Worm (Caenorhabditis elegans) whole organism, young adult: ENCODE data around the gene dyf-4.

Source experiments
- B0261.1 ChIP-seq: sonication (generic microtip); optimal IDR thresholded peaks from 2 replicates; lab custom pipeline; 2016; ENCODE audit warnings: mild to moderate bottlenecking, missing genetic modification characterization, moderate library complexity, missing compliant biosample characterization
- F10E7.11 ChIP-seq: sonication (generic microtip); optimal IDR thresholded peaks from 2 replicates; lab custom pipeline; 2017; ENCODE audit warnings: mild to moderate bottlenecking, missing genetic modification characterization, moderate library complexity, missing compliant biosample characterization
- F39B2.1 ChIP-seq: fragments of 200-800 bp; sonication (Bioruptor generic); IDR thresholded peaks from 2 replicates; pipeline ENCODE4 v1.3.6; 2022; ENCODE audit warnings: missing genetic modification reagents, missing genetic modification characterization, missing compliant biosample characterization
- F55B11.4 ChIP-seq: sonication (generic microtip); optimal IDR thresholded peaks from 2 replicates; lab custom pipeline; 2016; ENCODE audit warnings: missing compliant biosample characterization, missing genetic modification characterization, borderline replicate concordance; ENCODE audit not compliant: insufficient read depth
- T26A5.8 ChIP-seq: sonication (generic microtip); optimal IDR thresholded peaks from 2 replicates; lab custom pipeline; 2016; ENCODE audit warnings: missing genetic modification characterization, missing compliant biosample characterization
- Y53G8AR.9 ChIP-seq: fragments of 200-800 bp; sonication (Bioruptor generic); conservative IDR thresholded peaks from 2 replicates; pipeline ENCODE4 v1.3.6; 2022; ENCODE audit warnings: missing genetic modification reagents, missing genetic modification characterization, missing compliant biosample characterization
- Y56A3A.18 ChIP-seq: fragments of 200-800 bp; sonication (Bioruptor generic); IDR thresholded peaks from 2 replicates; pipeline ENCODE4 v1.3.6; 2022; ENCODE audit warnings: missing genetic modification reagents, missing genetic modification characterization, missing compliant biosample characterization
- Y79H2A.3 ChIP-seq: fragments of 200-800 bp; sonication (Bioruptor generic); conservative IDR thresholded peaks from 2 replicates; pipeline ENCODE4 v1.3.6; 2022; ENCODE audit warnings: missing genetic modification reagents, missing genetic modification characterization, missing compliant biosample characterization
- ZK185.1 ChIP-seq: sonication (generic microtip); optimal IDR thresholded peaks from 2 replicates; lab custom pipeline; 2016; ENCODE audit warnings: mild to moderate bottlenecking, missing genetic modification characterization, missing compliant biosample characterization; ENCODE audit not compliant: poor library complexity, severe bottlenecking
- akir-1 ChIP-seq: fragments of 200-800 bp; sonication (Bioruptor generic); optimal IDR thresholded peaks from 2 replicates; lab custom pipeline; 2018; ENCODE audit warnings: mild to moderate bottlenecking, missing genetic modification characterization, moderate library complexity, missing compliant biosample characterization
- athp-1 ChIP-seq: sonication (generic microtip); optimal IDR thresholded peaks from 2 replicates; lab custom pipeline; 2017; ENCODE audit warnings: mild to moderate bottlenecking, missing genetic modification characterization, missing compliant biosample characterization
- attf-3 ChIP-seq: fragments of 200-800 bp; sonication (Bioruptor generic); conservative IDR thresholded peaks from 2 replicates; pipeline ENCODE4 v1.3.6; 2022; ENCODE audit warnings: missing genetic modification reagents, missing genetic modification characterization, missing compliant biosample characterization
- attf-5 ChIP-seq: fragments of 200-800 bp; sonication (Bioruptor generic); optimal IDR thresholded peaks from 2 replicates; lab custom pipeline; 2018; ENCODE audit warnings: mild to moderate bottlenecking, missing genetic modification characterization, missing compliant biosample characterization
- bed-2 ChIP-seq: fragments of 200-800 bp; sonication (Bioruptor generic); IDR thresholded peaks from 2 replicates; pipeline ENCODE4 v1.3.6; 2022; ENCODE audit warnings: missing genetic modification reagents, missing genetic modification characterization, missing compliant biosample characterization
- cebp-1 ChIP-seq, 2 experiments: fragments of 200-800 bp in 1 of 2; sonication (Bioruptor generic) in 1 of 2; sonication (generic microtip) in 1 of 2; IDR thresholded peaks in 1 of 2; optimal IDR thresholded peaks in 1 of 2; 2 replicates each; pipeline versions ENCODE4 v1.3.6 to Lab custom; 2017 to 2022; ENCODE audit warnings: missing compliant biosample characterization in 2 of 2, missing genetic modification characterization in 2 of 2, mild to moderate bottlenecking in 1 of 2, missing genetic modification reagents in 1 of 2, moderate library complexity in 1 of 2
- ceh-40 ChIP-seq: fragments of 200-800 bp; sonication (Bioruptor generic); IDR thresholded peaks from 2 replicates; pipeline ENCODE4 v1.3.6; 2022; ENCODE audit warnings: missing genetic modification characterization, missing compliant biosample characterization
- ceh-58 ChIP-seq: fragments of 200-800 bp; sonication (Bioruptor generic); IDR thresholded peaks from 2 replicates; pipeline ENCODE4 v1.3.6; 2022; ENCODE audit warnings: missing genetic modification characterization, missing compliant biosample characterization
- ceh-79 ChIP-seq: sonication (generic microtip); optimal IDR thresholded peaks from 2 replicates; lab custom pipeline; 2017; ENCODE audit warnings: mild to moderate bottlenecking, missing genetic modification characterization, missing compliant biosample characterization
- dpl-1 ChIP-seq: fragments of 150-350 bp; optimal IDR thresholded peaks from 2 replicates; lab custom pipeline; 2014; ENCODE audit warnings: missing biosample characterization, missing genetic modification reagents, missing genetic modification characterization
- egl-18 ChIP-seq: fragments of 200-800 bp; sonication (Bioruptor generic); IDR thresholded peaks from 2 replicates; pipeline ENCODE4 v1.3.6; 2022; ENCODE audit warnings: missing genetic modification reagents, missing genetic modification characterization, missing compliant biosample characterization
- ets-4 ChIP-seq: fragments of 200-800 bp; sonication (Bioruptor generic); optimal IDR thresholded peaks from 2 replicates; lab custom pipeline; 2018; ENCODE audit warnings: mild to moderate bottlenecking, missing genetic modification characterization, missing compliant biosample characterization
- him-1 ChIP-seq: sonication (generic microtip); optimal IDR thresholded peaks from 2 replicates; lab custom pipeline; 2016; ENCODE audit warnings: missing genotype, missing genetic modification reagents, missing genetic modification characterization, missing compliant biosample characterization
- hrde-1 ChIP-seq: sonication (generic microtip); optimal IDR thresholded peaks from 2 replicates; lab custom pipeline; 2016; ENCODE audit warnings: missing genetic modification characterization, mild to moderate bottlenecking, missing compliant biosample characterization, moderate library complexity, missing genotype, missing genetic modification reagents, borderline replicate concordance
- lin-26 ChIP-seq: fragments of 200-800 bp; sonication (Bioruptor generic); IDR thresholded peaks from 2 replicates; pipeline ENCODE4 v1.3.6; 2022; ENCODE audit warnings: missing genetic modification reagents, missing genetic modification characterization, missing compliant biosample characterization
- lin-35 ChIP-seq, 3 experiments: fragments of 150-350 bp in 2 of 3; sonication (generic microtip) in 1 of 3; optimal IDR thresholded peaks; 2 replicates each; lab custom pipeline; 2014 to 2018; ENCODE audit warnings: missing biosample characterization in 3 of 3, missing genetic modification characterization in 3 of 3, missing genetic modification reagents in 3 of 3
- lin-40 ChIP-seq: sonication (generic microtip); optimal IDR thresholded peaks from 2 replicates; lab custom pipeline; 2016; ENCODE audit warnings: missing genetic modification characterization, mild to moderate bottlenecking, missing compliant biosample characterization, missing genotype, missing genetic modification reagents
- lin-54 ChIP-seq: fragments of 200-800 bp; sonication (Bioruptor generic); optimal IDR thresholded peaks from 2 replicates; lab custom pipeline; 2018; ENCODE audit warnings: mild to moderate bottlenecking, missing genetic modification characterization, missing compliant biosample characterization
- lsl-1 ChIP-seq: fragments of 200-800 bp; sonication (Bioruptor generic); optimal IDR thresholded peaks from 2 replicates; lab custom pipeline; 2018; ENCODE audit warnings: mild to moderate bottlenecking, missing genetic modification characterization, moderate library complexity, missing compliant biosample characterization
- lsy-27 ChIP-seq: sonication (generic microtip); optimal IDR thresholded peaks from 2 replicates; lab custom pipeline; 2017; ENCODE audit warnings: missing genetic modification characterization, mild to moderate bottlenecking, missing compliant biosample characterization, antibody characterized with exemption, missing genotype, borderline replicate concordance; ENCODE audit not compliant: insufficient read depth
- madf-10 ChIP-seq: sonication (generic microtip); optimal IDR thresholded peaks from 2 replicates; lab custom pipeline; 2016; ENCODE audit warnings: mild to moderate bottlenecking, missing genetic modification characterization, missing compliant biosample characterization
- madf-6 ChIP-seq: fragments of 200-800 bp; sonication (Bioruptor generic); IDR thresholded peaks from 2 replicates; pipeline ENCODE4 v1.3.6; 2022; ENCODE audit warnings: missing genetic modification reagents, missing genetic modification characterization, missing compliant biosample characterization
- madf-8 ChIP-seq: fragments of 200-800 bp; sonication (Bioruptor generic); conservative IDR thresholded peaks from 2 replicates; pipeline ENCODE4 v1.3.6; 2022; ENCODE audit warnings: missing genetic modification reagents, missing genetic modification characterization, missing compliant biosample characterization
- mcd-1 ChIP-seq: fragments of 200-800 bp; sonication (Bioruptor generic); IDR thresholded peaks from 2 replicates; pipeline ENCODE4 v1.3.6; 2022; ENCODE audit warnings: missing genetic modification reagents, missing genetic modification characterization, missing compliant biosample characterization
- mel-28 ChIP-seq: sonication (generic microtip); optimal IDR thresholded peaks from 2 replicates; lab custom pipeline; 2016; ENCODE audit warnings: borderline replicate concordance, mild to moderate bottlenecking, missing genetic modification characterization, missing compliant biosample characterization
- nfya-2 ChIP-seq: fragments of 200-800 bp; sonication (Bioruptor generic); IDR thresholded peaks from 2 replicates; pipeline ENCODE4 v1.3.6; 2022; ENCODE audit warnings: missing genetic modification reagents, missing genetic modification characterization, missing compliant biosample characterization
- nfyb-1 ChIP-seq: fragments of 200-800 bp; sonication (Bioruptor generic); IDR thresholded peaks from 2 replicates; pipeline ENCODE4 v1.3.6; 2022; ENCODE audit warnings: missing genetic modification reagents, missing genetic modification characterization, missing compliant biosample characterization
- nhr-179 ChIP-seq: sonication (generic microtip); optimal IDR thresholded peaks from 2 replicates; lab custom pipeline; 2016; ENCODE audit warnings: mild to moderate bottlenecking, missing genetic modification characterization, missing compliant biosample characterization
- rcor-1 ChIP-seq: fragments of 200-800 bp; sonication (Bioruptor generic); IDR thresholded peaks from 2 replicates; pipeline ENCODE4 v1.3.6; 2022; ENCODE audit warnings: missing genetic modification reagents, missing genetic modification characterization, missing compliant biosample characterization
- rpc-1 ChIP-seq, 2 experiments: fragments of 150-350 bp in 1 of 2; sonication (generic microtip) in 1 of 2; optimal IDR thresholded peaks; 2 replicates each; lab custom pipeline; 2014 to 2018; ENCODE audit warnings: missing biosample characterization in 1 of 2, missing genetic modification characterization in 1 of 2, missing genetic modification reagents in 1 of 2, missing genotype in 1 of 2
- snpc-1.3 ChIP-seq: sonication (generic microtip); optimal IDR thresholded peaks from 2 replicates; lab custom pipeline; 2017; ENCODE audit warnings: missing genetic modification characterization, mild to moderate bottlenecking, missing compliant biosample characterization, antibody characterized with exemption, moderate library complexity, missing genotype, missing genetic modification reagents; ENCODE audit not compliant: insufficient read depth
- somi-1 ChIP-seq: fragments of 200-800 bp; sonication (Bioruptor generic); optimal IDR thresholded peaks from 2 replicates; lab custom pipeline; 2018; ENCODE audit warnings: mild to moderate bottlenecking, missing genetic modification characterization, missing compliant biosample characterization
- tbx-9 ChIP-seq: sonication (generic microtip); optimal IDR thresholded peaks from 2 replicates; lab custom pipeline; 2016; ENCODE audit warnings: borderline replicate concordance, missing genetic modification characterization, inconsistent platforms, missing compliant biosample characterization
- tlf-1 ChIP-seq: fragments of 200-800 bp; sonication (Bioruptor generic); optimal IDR thresholded peaks from 2 replicates; lab custom pipeline; 2018; ENCODE audit warnings: mild to moderate bottlenecking, missing genetic modification characterization, missing compliant biosample characterization
- unc-130 ChIP-seq: sonication (generic microtip); optimal IDR thresholded peaks from 2 replicates; lab custom pipeline; 2016; ENCODE audit warnings: missing genetic modification reagents, missing genetic modification characterization, missing compliant biosample characterization
- zfh-2 ChIP-seq: fragments of 200-800 bp; sonication (Bioruptor generic); conservative IDR thresholded peaks from 2 replicates; pipeline ENCODE4 v1.3.6; 2022; ENCODE audit warnings: missing genetic modification reagents, missing genetic modification characterization, missing compliant biosample characterization
- ztf-18 ChIP-seq: sonication (generic microtip); optimal IDR thresholded peaks from 2 replicates; lab custom pipeline; 2016; ENCODE audit warnings: missing genotype, mild to moderate bottlenecking, missing genetic modification characterization, missing compliant biosample characterization

Gene dyf-4

ce11 chrV:12491070-12491643 is 34.4 kb downstream of the dyf-4 start:
- TF ChIP-seq B0261.1 (tag; lab: Kevin White, UChicago) (peak; percentile 37), ztf-18 (peak; percentile 87), Y79H2A.3 (GFP tag; lab: Robert Waterston, UW) (no peak), lsl-1 (peak; percentile 70), tlf-1 (GFP tag; lab: Kevin White, UChicago) (peak; percentile 75), Y53G8AR.9 (peak; percentile 88), nfya-2 (no peak), rcor-1 (GFP tag; lab: Robert Waterston, UW) (peak; percentile 92), F10E7.11 (tag; lab: Kevin White, UChicago) (no peak), hrde-1 (tag; lab: Kevin White, UChicago) (peak; percentile 24), lin-40 (tag; lab: Kevin White, UChicago) (peak; percentile 54), rpc-1 (optimal IDR thresholded peaks at IDR 0.05; lab: Kevin White, UChicago) (no peak), rpc-1 (tag; optimal IDR thresholded peaks at IDR 0.05; lab: Kevin White, UChicago) (peak; percentile 40), unc-130 (peak; percentile 13), dpl-1 (GFP tag; lab: Kevin White, UChicago) (no peak), Y56A3A.18 (GFP tag; lab: Robert Waterston, UW) (peak; percentile 90), nhr-179 (no peak), mel-28 (tag; lab: Kevin White, UChicago) (no peak), lin-26 (GFP tag; lab: Robert Waterston, UW) (no peak), attf-3 (peak; percentile 75), nfyb-1 (GFP tag; lab: Robert Waterston, UW) (peak; percentile 87), madf-6 (GFP tag; lab: Robert Waterston, UW) (peak; percentile 89), bed-2 (GFP tag; lab: Robert Waterston, UW) (0 out of 2 replicates have a peak, but pooled peaks have one; percentile 29), egl-18 (GFP tag; lab: Robert Waterston, UW) (no peak), madf-8 (peak; percentile 17; the same call in 1 of the 2 replicates), akir-1 (GFP tag; lab: Kevin White, UChicago) (no peak), mcd-1 (GFP tag; lab: Robert Waterston, UW) (peak; percentile 81), ceh-58 (GFP tag; lab: Robert Waterston, UW) (no peak), tbx-9 (no peak), F39B2.1 (0 out of 2 replicates have a peak, but pooled peaks have one; percentile 85), ceh-40 (GFP tag; lab: Robert Waterston, UW) (no peak), lsy-27 (tag; lab: Kevin White, UChicago) (peak; percentile 11), F55B11.4 (tag; lab: Kevin White, UChicago) (no peak), him-1 (tag; lab: Kevin White, UChicago) (peak; percentile 96), attf-5 (no peak), T26A5.8 (tag; lab: Kevin White, UChicago) (no peak), zfh-2 (no peak; the same call in 1 of the 2 replicates), athp-1 (no peak), somi-1 (GFP tag; lab: Kevin White, UChicago) (no peak), snpc-1.3 (tag; lab: Kevin White, UChicago) (peak; percentile 97), ZK185.1 (tag; lab: Kevin White, UChicago) (peak; percentile 79), lin-54 (peak; percentile 82), madf-10 (tag; lab: Kevin White, UChicago) (peak; percentile 38), ets-4 (GFP tag; lab: Kevin White, UChicago) (no peak), ceh-79 (tag; lab: Kevin White, UChicago) (no peak), lin-35 (GFP tag; optimal IDR thresholded peaks at IDR 0.05; lab: Kevin White, UChicago) (peak in 1 of 3 experiments; percentile 22), cebp-1 (GFP tag; IDR thresholded peaks at IDR 0.05; lab: Robert Waterston, UW) (no peak), cebp-1 (tag; optimal IDR thresholded peaks at IDR 0.05; lab: Kevin White, UChicago) (peak; percentile 62)
